Worm (Caenorhabditis elegans) whole organism, L1 larva: ENCODE data around the gene srbc-26.

Experiments used
- nhr-11 ChIP-seq: fragments of 150-350 bp; optimal IDR thresholded peaks from 2 replicates; lab custom pipeline; 2014; ENCODE audit warnings: missing biosample characterization, missing genetic modification characterization
- nhr-28 ChIP-seq: fragments of 150-350 bp; optimal IDR thresholded peaks from 2 replicates; lab custom pipeline; 2014; ENCODE audit warnings: missing biosample characterization, missing genetic modification characterization
- nhr-77 ChIP-seq: fragments of 150-350 bp; optimal IDR thresholded peaks from 2 replicates; lab custom pipeline; 2014; ENCODE audit warnings: missing biosample characterization, missing genetic modification characterization
- rnt-1 ChIP-seq: sonication (generic microtip); optimal IDR thresholded peaks from 2 replicates; lab custom pipeline; 2016; ENCODE audit warnings: mild to moderate bottlenecking, missing genetic modification characterization, moderate library complexity, missing compliant biosample characterization
- unc-30 ChIP-seq: sonication (generic microtip); optimal IDR thresholded peaks from 2 replicates; lab custom pipeline; 2017; ENCODE audit warnings: missing biosample characterization, missing genetic modification characterization
- unc-62 ChIP-seq: fragments of 150-350 bp; optimal IDR thresholded peaks from 2 replicates; lab custom pipeline; 2014; ENCODE audit warnings: missing biosample characterization, missing genetic modification reagents, missing genetic modification characterization

DNA sequence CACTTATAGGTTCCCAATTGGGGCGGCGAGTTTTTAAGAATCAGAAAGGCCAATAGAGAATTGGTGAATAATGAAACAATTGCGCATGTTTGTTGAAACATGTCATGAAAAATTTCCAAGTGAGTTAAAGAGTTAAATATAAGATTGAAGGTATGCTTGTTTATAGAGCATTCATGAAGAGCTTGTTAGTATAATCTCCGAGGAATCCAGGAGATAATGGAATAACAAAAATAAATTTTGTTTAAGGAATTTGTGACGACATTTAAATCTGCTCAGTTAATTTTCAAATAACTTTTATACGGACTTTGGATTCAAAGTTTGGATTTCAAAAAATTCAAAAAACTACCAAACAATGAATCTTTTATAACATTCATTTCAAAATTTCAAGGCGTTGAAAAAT lies 18.7 kb downstream of the srbc-26 start, which contains the start of gene str-199:
- TF ChIP-seq rnt-1 (tag; lab: Kevin White, UChicago): no peak
- TF ChIP-seq nhr-11 (tag; lab: Kevin White, UChicago): no peak
- no peak for TF ChIP-seq unc-30 (tag; lab: Kevin White, UChicago)
- TF ChIP-seq nhr-28 (tag; lab: Kevin White, UChicago): no peak
- no peak for TF ChIP-seq nhr-77 (tag; lab: Kevin White, UChicago)
- no peak for TF ChIP-seq unc-62 (GFP tag; lab: Kevin White, UChicago)
